Worm (Caenorhabditis elegans): ENCODE data around the gene acr-2.

Gene acr-2

ce11 chrX:6742891-6743290, 40.5 kb downstream of the acr-2 start:
- TF ChIP-seq unc-120 (tag; optimal IDR thresholded peaks at IDR 0.05; ENCODE audit: poor library complexity, severe bottlenecking): peak; percentile 5
- no peak for TF ChIP-seq blmp-1 (tag; optimal IDR thresholded peaks at IDR 0.05)

- no peak for TF ChIP-seq hlh-1 (tag; optimal IDR thresholded peaks at IDR 0.05)
- TF ChIP-seq snpc-4 (tag; optimal IDR thresholded peaks at IDR 0.05): no peak
- no peak for TF ChIP-seq lin-13 (tag; optimal IDR thresholded peaks at IDR 0.05)
- no peak for TF ChIP-seq lsy-2 (tag; optimal IDR thresholded peaks at IDR 0.05)
- no peak for TF ChIP-seq mls-2 (tag; optimal IDR thresholded peaks at IDR 0.05)
Measured at ce11 chrX:6743344-6743743, 41.0 kb downstream of the acr-2 start.

ce11 chrX:6743853-6744346, 41.6 kb downstream of the acr-2 start:
- TF ChIP-seq drap-1 (GFP tag; optimal IDR thresholded peaks at IDR 0.05) (no peak), ztf-11 (tag; optimal IDR thresholded peaks at IDR 0.05) (no peak), pha-4 (tag; optimal IDR thresholded peaks at IDR 0.05) (peak; percentile 42), nhr-2 (tag; optimal IDR thresholded peaks at IDR 0.05) (no peak), sptf-1 (tag; optimal IDR thresholded peaks at IDR 0.05) (no peak), flh-1 (GFP tag; optimal IDR thresholded peaks at IDR 0.05) (no peak), lsy-2 (tag; optimal IDR thresholded peaks at IDR 0.05) (peak; percentile 10), ham-2 (GFP tag; optimal IDR thresholded peaks at IDR 0.05) (peak; percentile 58), ceh-83 (GFP tag; optimal IDR thresholded peaks at IDR 0.05) (peak; percentile 23), nhr-28 (tag; optimal IDR thresholded peaks at IDR 0.05) (no peak), nhr-76 (tag; optimal IDR thresholded peaks at IDR 0.05) (no peak), unc-120 (tag; optimal IDR thresholded peaks at IDR 0.05; ENCODE audit: poor library complexity, severe bottlenecking) (peak; percentile 35), cnd-1 (tag; optimal IDR thresholded peaks at IDR 0.05) (no peak), hlh-1 (tag; optimal IDR thresholded peaks at IDR 0.05) (peak; percentile 45), mls-2 (tag; optimal IDR thresholded peaks at IDR 0.05) (no peak), unc-39 (tag; optimal IDR thresholded peaks at IDR 0.05) (no peak), zip-8 (tag; optimal IDR thresholded peaks at IDR 0.05) (no peak), ces-1 (GFP tag; optimal IDR thresholded peaks at IDR 0.05) (no peak), bed-3 (GFP tag; optimal IDR thresholded peaks at IDR 0.05) (no peak), blmp-1 (tag; optimal IDR thresholded peaks at IDR 0.05) (no peak), mep-1 (tag; optimal IDR thresholded peaks at IDR 0.05) (peak; percentile 39), tbx-8 (GFP tag; optimal IDR thresholded peaks at IDR 0.05) (peak; percentile 17), ceh-43 (GFP tag; optimal IDR thresholded peaks at IDR 0.05) (no peak), sem-2 (GFP tag; optimal IDR thresholded peaks at IDR 0.05) (no peak), mab-5 (tag; optimal IDR thresholded peaks at IDR 0.05) (no peak), elt-3 (tag; optimal IDR thresholded peaks at IDR 0.05) (peak; percentile 89), M03D4.4 (tag; optimal IDR thresholded peaks at IDR 0.05) (no peak), nhr-12 (tag; optimal IDR thresholded peaks at IDR 0.05) (no peak), unc-62 (GFP tag; optimal IDR thresholded peaks at IDR 0.05) (peak; percentile 82), nhr-237 (tag; optimal IDR thresholded peaks at IDR 0.05) (peak; percentile 36), lin-32 (GFP tag; optimal IDR thresholded peaks at IDR 0.05) (no peak), snpc-4 (tag; optimal IDR thresholded peaks at IDR 0.05) (no peak), elt-1 (tag; optimal IDR thresholded peaks at IDR 0.05; ENCODE audit: borderline replicate concordance, insufficient read depth) (peak; percentile 98), lin-13 (tag; optimal IDR thresholded peaks at IDR 0.05) (no peak), ceh-39 (tag; optimal IDR thresholded peaks at IDR 0.05) (no peak)

- no peak for TF ChIP-seq mab-5 (tag; optimal IDR thresholded peaks at IDR 0.05)
- TF ChIP-seq M03D4.4 (tag; optimal IDR thresholded peaks at IDR 0.05): no peak
- no peak for TF ChIP-seq lin-32 (GFP tag; optimal IDR thresholded peaks at IDR 0.05)
- TF ChIP-seq blmp-1 (tag; optimal IDR thresholded peaks at IDR 0.05): no peak
- TF ChIP-seq tbx-8 (GFP tag; optimal IDR thresholded peaks at IDR 0.05): no peak
- no peak for TF ChIP-seq ztf-11 (tag; optimal IDR thresholded peaks at IDR 0.05)
- TF ChIP-seq lin-13 (tag; optimal IDR thresholded peaks at IDR 0.05): no peak
- no peak for TF ChIP-seq nhr-76 (tag; optimal IDR thresholded peaks at IDR 0.05)
- no peak for TF ChIP-seq elt-1 (tag; optimal IDR thresholded peaks at IDR 0.05; ENCODE audit: borderline replicate concordance, insufficient read depth)
- TF ChIP-seq elt-3 (tag; optimal IDR thresholded peaks at IDR 0.05): no peak
- no peak for TF ChIP-seq sptf-1 (tag; optimal IDR thresholded peaks at IDR 0.05)
- TF ChIP-seq nhr-28 (tag; optimal IDR thresholded peaks at IDR 0.05): no peak
- TF ChIP-seq nhr-2 (tag; optimal IDR thresholded peaks at IDR 0.05): no peak
- no peak for TF ChIP-seq mep-1 (tag; optimal IDR thresholded peaks at IDR 0.05)
- TF ChIP-seq lsy-2 (tag; optimal IDR thresholded peaks at IDR 0.05): no peak
- no peak for TF ChIP-seq hlh-1 (tag; optimal IDR thresholded peaks at IDR 0.05)
- no peak for TF ChIP-seq flh-1 (GFP tag; optimal IDR thresholded peaks at IDR 0.05)
- no peak for TF ChIP-seq ceh-83 (GFP tag; optimal IDR thresholded peaks at IDR 0.05)
- TF ChIP-seq unc-120 (tag; optimal IDR thresholded peaks at IDR 0.05; ENCODE audit: poor library complexity, severe bottlenecking): no peak
- TF ChIP-seq pha-4 (tag; optimal IDR thresholded peaks at IDR 0.05): no peak
Measured at ce11 chrX:6744537-6744936, 42.2 kb downstream of the acr-2 start.
